Worm (Caenorhabditis elegans): ENCODE measurements around the gene hpx-2.

The hpx-2 gene

DNA sequence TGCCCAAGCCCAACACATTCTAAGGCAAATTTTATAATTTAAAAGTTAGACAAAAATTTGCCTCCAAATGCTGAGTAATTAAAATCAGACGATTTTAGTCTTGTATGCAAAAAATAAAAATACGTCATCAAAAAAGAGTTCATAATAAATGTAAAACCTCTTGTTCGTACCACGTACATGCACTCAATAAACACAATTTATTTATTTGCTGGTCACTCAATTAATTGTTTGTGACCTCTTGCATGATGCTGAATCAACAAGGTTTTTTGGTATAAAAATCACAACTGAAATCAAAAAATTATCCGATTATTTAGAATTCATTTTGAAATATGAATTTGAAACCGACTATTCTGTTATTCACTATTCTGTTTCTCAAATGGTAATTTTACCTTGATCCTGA lies at the start of gene hpx-2:
TSS of gene hpx-2 (plus strand) at position 301 of the 400 bp plus-strand sequence.
- no peak for TF ChIP-seq unc-62 (GFP tag; optimal IDR thresholded peaks at IDR 0.05)

DNA sequence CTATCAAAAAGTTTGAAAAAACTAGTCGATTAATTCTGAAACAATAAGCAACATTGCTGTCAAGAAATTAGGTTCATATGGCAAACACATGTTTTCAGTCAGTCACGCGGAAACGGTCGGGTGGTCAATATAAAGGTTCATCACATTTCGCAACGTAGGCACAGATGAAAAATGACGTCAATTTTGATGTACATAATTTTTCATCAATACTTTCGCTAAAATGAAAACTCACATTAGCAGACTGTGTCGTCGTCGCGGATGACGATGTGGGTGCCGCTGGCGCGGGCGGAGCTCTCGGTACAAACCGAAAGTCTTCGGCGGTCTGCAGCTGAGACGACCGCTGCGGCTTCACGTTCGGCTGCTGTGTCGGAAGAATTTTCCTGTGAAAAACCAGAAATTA lies 46.4 kb upstream of the hpx-2 start, which contains the start of gene swan-2:
TSS of gene swan-2 (minus strand) at position 380 of the 400 bp plus-strand sequence.
- TF ChIP-seq unc-62 (GFP tag; optimal IDR thresholded peaks at IDR 0.05), result no peak

DNA sequence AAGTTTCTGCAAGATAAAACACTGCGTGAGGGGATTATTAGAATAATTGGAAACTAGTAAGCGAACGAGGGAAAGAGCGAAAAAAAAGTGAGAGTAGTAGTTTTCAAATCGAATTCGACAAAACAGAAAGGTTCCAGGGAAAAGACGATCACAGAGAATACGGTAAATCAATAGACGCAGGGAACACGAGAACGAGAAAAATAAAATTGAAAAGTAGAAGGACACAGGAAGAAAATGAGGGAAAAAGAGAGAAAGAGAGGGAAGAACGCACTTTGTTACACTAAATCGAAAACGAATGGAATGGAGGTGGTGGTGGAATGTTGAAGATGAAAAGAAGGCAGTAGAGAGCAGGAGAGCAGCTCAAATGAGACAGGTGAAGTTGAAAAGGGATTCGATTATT lies 43.0 kb upstream of the hpx-2 start, which contains the start of gene swan-1:
TSS of gene swan-1 (minus strand) at position 6 of the 400 bp plus-strand sequence.
- no peak for TF ChIP-seq unc-62 (GFP tag; optimal IDR thresholded peaks at IDR 0.05)

DNA sequence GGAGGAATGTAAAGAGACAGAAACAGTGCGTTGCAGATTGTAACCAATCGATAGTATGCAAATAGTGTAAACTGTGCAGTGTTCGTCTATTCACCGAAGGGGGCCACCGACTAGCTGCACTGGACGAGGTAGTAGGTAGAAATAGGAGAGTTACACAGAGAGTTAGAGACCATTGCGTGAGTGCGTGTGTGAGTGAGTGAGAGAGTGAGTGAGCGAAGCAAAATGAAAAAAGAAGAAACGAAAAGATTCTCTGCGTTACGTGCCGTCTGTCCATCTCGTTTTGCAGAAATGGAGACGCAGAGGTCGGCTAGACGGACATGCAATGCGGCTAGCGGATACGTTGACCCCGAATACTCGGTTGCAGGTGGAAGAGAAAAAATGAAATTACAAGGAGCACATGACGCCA lies 41.8 kb upstream of the hpx-2 start:
- no peak for TF ChIP-seq unc-62 (GFP tag; optimal IDR thresholded peaks at IDR 0.05)

DNA sequence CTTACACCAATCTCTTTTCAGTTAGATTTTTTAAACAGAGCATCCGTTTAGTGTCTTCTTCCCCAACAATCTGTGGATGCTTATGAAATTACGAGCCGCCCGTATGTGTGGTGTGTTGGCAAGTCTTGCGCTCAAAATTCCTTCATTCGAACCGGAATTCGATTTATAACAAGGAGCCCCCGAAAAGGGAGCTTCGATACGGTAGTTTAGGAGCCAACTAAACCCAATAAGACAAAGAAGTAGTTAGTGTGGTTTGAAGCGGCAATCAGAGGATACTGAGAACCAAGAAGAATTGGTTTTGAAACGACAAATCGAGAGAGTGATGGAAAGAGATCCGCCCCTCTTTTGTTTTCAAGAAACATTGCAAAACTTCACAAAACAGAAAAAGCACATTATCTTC lies 37.9 kb upstream of the hpx-2 start:
- TF ChIP-seq unc-62 (GFP tag; optimal IDR thresholded peaks at IDR 0.05), result no peak

DNA sequence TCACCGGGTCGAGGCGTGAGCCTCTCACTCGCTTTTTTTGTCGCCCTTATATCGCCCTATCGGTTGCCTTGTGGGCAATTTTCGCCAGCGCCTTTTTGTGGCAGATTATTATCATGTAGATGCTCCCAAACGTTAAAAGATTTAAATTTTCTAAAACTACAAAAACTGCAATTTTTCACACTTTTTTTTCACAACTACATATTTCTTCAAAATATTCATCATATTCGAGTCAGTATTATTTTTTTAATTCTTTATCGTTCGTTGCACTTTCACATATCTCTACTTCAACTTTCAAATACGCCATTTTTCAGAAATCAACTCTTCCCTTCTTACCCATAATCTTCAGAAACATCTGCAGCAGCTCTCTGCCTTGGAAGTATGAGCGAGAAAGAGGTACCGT lies 37.3 kb upstream of the hpx-2 start, which contains the start of gene ceh-24:
TSS of gene ceh-24 (plus strand) at position 301 of the 400 bp plus-strand sequence.
- no peak for TF ChIP-seq unc-62 (GFP tag; optimal IDR thresholded peaks at IDR 0.05)

DNA sequence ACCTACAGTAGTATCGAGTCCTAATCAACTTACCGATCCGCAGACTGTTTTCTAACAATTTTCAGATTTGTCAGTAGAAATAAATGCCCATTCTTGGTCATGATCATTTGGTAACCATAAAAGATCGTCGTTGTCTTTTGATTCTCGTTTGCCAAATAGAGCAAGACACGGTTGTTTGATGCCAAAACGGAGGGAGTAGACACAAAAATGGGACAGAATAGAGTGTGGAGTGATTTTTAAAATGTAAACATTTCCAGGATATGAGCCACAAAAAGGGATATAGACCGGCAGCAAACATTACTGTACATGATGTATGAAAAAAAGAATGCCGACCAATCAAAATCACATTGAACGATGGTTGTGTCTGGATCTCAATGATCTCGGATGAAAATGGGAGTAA lies 33.4 kb upstream of the hpx-2 start, which contains the start of gene F55B12.2:
TSS of gene F55B12.2 (minus strand) at position 101 of the 400 bp plus-strand sequence.
- TF ChIP-seq unc-62 (GFP tag; optimal IDR thresholded peaks at IDR 0.05), result no peak

DNA sequence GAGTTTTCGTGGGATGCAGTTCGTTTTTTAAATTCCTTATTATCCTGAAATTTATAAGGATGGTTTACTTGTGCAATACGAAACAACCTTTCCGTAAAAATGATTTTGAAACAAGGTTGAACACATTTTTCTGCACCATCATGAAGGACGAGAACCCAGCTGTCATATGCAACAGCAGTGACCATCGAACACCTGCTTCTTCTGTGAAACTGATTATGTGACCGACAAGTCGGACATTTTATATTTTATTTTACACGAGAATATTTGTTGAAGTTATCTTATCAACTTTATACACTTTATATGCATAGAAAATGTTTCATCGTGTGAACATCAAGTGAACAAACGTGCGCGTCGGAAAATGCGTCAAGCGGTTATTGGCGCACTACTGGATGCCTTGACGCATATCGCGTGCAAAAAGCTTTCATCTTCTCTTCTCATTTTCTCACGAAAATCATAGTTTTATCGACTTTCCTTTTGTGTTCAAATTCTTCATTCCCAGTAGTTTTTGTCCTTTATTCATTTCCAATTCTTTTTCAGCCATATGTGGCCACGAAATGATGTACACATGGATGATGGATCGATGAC lies 31.4 kb upstream of the hpx-2 start, which contains the start of gene sel-10:
TSS of gene sel-10 (plus strand) at position 538 of the 585 bp plus-strand sequence.
- TF ChIP-seq unc-62 (GFP tag; optimal IDR thresholded peaks at IDR 0.05), result no peak

DNA sequence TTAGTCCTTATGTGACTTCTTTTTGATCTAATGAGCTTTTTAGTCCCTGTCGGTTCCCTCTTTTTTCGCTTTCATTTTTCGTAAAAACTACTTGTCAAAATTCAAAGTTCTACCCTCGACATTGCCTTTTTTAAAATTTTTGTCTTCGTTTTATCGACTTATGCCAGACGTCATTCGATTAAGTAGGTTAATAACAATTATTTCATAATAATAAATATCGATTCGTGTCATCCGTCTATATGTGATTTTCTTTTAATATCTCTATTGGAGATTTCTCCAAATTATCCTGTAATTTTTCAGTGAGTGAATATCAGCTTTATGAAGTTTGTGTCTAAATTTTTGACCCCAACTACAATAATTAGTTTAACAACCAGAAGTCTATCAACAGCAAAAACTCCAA lies 27.5 kb upstream of the hpx-2 start, which contains the start of gene hpo-31:
TSS of gene hpo-31 (plus strand) at position 301 of the 400 bp plus-strand sequence.
- TF ChIP-seq unc-62 (GFP tag; optimal IDR thresholded peaks at IDR 0.05), result no peak

DNA sequence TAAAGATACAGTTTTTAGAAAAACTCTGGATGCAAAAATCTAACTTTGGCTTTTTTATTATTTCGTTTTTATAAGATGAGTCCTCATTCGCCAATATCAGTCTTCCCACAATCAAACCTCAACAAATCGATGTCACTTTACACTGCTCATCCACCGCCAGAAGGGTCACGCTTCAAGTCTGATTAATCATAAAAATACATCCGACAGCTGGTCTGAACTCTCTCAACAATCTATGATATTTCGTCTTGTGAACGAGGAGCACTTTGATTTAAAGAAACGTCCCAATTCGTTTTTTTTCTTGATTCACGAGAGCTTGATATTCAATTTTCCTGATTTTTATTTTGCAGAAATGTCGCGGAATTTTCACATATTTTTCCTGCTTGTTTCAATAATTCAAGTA lies 22.4 kb upstream of the hpx-2 start, which contains the start of gene nrf-5:
TSS of gene nrf-5 (plus strand) at position 348 of the 400 bp plus-strand sequence.
- no peak for TF ChIP-seq unc-62 (GFP tag; optimal IDR thresholded peaks at IDR 0.05)

DNA sequence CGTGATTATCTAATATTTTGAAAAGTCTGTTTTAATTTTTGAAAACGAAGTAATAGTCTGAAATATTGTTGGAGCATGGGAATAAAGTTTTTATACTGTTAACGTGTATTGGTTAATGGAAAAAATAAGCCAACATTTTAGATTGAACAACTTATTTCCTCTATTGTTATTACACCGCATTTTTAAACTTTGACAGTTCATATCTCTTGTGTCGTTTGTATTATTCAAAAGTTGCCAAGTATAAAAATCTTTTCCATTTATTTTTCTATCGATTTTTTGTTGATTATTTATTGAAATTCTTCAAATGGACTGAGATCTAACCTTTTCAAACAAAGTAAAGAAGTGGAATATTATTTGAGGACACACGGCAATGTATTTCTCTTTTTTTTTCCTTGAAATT lies 19.5 kb upstream of the hpx-2 start, which contains the start of gene str-165:
TSS of gene str-165 (plus strand) at position 301 of the 400 bp plus-strand sequence.
- no peak for TF ChIP-seq unc-62 (GFP tag; optimal IDR thresholded peaks at IDR 0.05)

DNA sequence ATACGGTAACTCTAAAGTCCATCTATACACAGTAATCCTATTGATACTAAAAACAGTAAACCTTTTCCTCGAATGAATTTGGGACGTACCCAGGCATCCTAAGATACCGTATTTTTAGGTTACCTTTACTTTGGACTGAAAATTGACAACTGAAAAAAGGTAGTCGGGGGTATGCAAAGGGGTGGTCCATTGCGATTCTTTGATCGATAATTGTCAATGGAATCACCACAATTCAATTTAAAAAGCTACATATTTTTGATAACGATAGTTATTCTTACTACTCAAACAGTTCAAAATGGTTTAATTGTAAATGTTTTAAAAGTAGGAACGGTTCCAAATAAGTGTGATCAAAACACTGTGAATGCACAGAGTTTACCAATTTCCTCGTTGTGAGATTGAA lies 16.3 kb upstream of the hpx-2 start, which contains the start of gene srx-129:
TSS of gene srx-129 (plus strand) at position 301 of the 400 bp plus-strand sequence.
- TF ChIP-seq unc-62 (GFP tag; optimal IDR thresholded peaks at IDR 0.05), result no peak

DNA sequence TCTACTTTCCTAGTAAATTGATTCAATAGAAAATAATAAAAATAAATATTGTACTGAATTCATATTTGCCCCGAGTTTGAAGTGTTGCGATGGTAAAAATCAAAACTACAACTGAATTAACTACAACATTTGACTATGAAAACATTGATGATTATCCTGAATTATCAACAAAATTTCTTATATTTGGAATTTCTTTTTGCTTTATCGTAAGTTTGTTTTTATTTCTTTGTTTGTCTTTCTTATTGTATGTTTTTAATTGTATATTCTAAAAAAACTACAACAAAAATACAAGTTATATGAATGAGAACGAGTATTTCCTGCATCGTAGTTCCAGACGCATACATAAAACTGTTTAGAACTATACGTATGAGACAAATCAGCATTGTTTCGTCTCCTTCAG lies 13.1 kb upstream of the hpx-2 start, which contains the start of gene srx-128:
TSS of gene srx-128 (plus strand) at position 301 of the 400 bp plus-strand sequence.
- no peak for TF ChIP-seq unc-62 (GFP tag; optimal IDR thresholded peaks at IDR 0.05)

DNA sequence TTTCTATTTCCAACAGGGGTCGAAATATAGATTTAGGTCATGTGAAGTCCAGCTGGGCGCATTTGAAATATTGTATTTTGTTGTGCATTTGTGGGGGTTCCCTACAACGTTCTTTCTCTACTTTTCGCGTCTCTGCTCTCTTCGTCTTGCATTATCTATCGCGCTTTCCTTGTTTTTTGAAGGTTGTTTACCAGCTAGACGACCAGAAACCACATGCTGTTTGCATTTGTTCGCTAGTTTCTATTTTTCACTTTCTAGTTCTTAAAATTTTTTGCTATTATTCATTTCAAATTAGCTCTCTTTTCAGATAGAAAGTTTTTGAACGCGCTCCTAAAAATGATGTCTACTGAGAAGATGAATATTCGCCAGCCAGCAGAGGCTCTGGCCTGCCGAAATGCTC lies 10.8 kb upstream of the hpx-2 start, which contains the start of gene F55B12.10:
TSS of gene F55B12.10 (plus strand) at position 301 of the 400 bp plus-strand sequence.
- no peak for TF ChIP-seq unc-62 (GFP tag; optimal IDR thresholded peaks at IDR 0.05)

DNA sequence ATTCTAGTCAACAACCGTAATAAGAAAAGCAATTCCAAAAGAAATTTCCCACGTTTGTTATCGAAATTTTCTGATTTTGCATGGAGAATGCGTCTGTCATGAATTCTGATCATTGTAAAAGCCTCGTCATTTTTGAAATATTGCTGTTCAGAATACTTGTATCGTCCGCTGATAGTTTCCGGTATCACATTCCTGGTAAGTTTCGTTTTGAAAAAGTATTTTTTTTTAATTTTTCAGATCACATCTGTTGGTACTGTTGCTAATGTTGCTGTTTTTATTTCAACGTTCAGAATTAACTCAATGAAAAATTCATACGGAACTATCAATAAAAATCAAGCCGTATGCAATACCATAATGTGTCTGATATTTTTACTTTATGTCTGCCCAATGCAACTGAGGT lies 9.4 kb upstream of the hpx-2 start, which contains the start of gene srx-17:
TSS of gene srx-17 (plus strand) at position 301 of the 400 bp plus-strand sequence.
- TF ChIP-seq unc-62 (GFP tag; optimal IDR thresholded peaks at IDR 0.05), result no peak

DNA sequence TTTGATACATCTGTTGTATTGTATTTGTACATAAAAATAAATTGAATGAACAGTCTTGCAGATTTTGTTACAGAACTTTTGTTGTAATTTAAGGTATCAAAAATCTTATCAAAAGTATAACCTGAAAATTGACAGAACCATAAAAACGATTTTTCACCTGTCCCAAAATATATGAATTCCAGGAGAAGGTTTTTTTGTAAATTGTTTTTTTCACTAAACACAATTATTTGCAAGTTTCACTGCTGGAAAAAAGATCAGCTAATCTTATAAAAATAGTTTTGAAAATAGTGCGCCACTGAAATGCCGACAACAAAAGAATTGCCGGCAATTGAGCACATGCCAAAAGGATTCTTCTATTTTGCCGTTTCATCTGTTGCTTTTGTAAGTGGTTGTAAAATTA lies 7.1 kb upstream of the hpx-2 start, which contains the start of gene srx-130:
TSS of gene srx-130 (plus strand) at position 301 of the 400 bp plus-strand sequence.
- TF ChIP-seq unc-62 (GFP tag; optimal IDR thresholded peaks at IDR 0.05), result no peak

DNA sequence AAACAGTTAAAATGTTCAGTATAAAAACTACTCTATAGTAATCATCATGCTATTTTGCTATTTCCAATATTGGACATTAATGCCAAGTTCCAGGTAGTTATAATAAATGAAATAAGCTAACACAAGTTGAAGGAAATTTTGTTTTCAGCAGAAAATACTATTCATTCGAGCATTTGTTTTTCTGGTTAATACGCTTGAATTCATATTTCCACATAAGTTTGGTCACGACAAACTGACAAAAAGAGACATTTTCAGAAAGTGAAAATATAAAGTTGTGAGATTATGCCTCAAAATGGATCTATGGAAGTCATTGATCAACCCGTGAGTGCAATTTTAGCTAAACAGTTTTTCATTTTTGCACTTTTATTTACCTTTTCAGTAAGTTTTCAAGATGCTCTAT lies 5.1 kb upstream of the hpx-2 start, which contains the start of gene srx-131:
TSS of gene srx-131 (plus strand) at position 301 of the 400 bp plus-strand sequence.
- TF ChIP-seq unc-62 (GFP tag; optimal IDR thresholded peaks at IDR 0.05), result no peak
